Worm (Caenorhabditis elegans) whole organism, midembryonic: ENCODE results near the gene F46H5.11.

Source experiments
- ref-1 ChIP-seq: fragments of 200-800 bp; sonication (Bioruptor generic); conservative IDR thresholded peaks from 2 replicates; pipeline ENCODE4 v1.3.6; 2022; ENCODE audit warnings: missing genetic modification reagents, missing genetic modification characterization, missing compliant biosample characterization
- ztf-23 ChIP-seq: fragments of 200-800 bp; sonication (Bioruptor generic); IDR thresholded peaks from 2 replicates; pipeline ENCODE4 v1.3.6; 2022; ENCODE audit warnings: missing genetic modification reagents, missing genetic modification characterization, missing compliant biosample characterization

- TF ChIP-seq ztf-23 (GFP tag; lab: Robert Waterston, UW) (no peak), ref-1 (GFP tag; lab: Robert Waterston, UW) (no peak)
These were observed 24.4 kb upstream of the F46H5.11 start for ce11 chrX:7296310-7296709.
